Fruit fly (Drosophila melanogaster) Kc167 (cell line): ENCODE measurements around the gene CG14826.

Experiments
- insv ChIP-seq: fragments of >200 bp; optimal IDR thresholded peaks from 3 replicates; lab custom pipeline; 2018; ENCODE audit warnings: missing external identifiers
- psq ChIP-seq: fragments of >200 bp; optimal IDR thresholded peaks from 2 replicates; lab custom pipeline; 2017; ENCODE audit warnings: missing external identifiers

dm6 chr3L:7258267-7258666 is 24.0 kb downstream of the CG14826 start:
- TF ChIP-seq psq (no peak), insv (no peak)
